Worm (Caenorhabditis elegans) whole organism, L1 larva: ENCODE measurements around the gene F46B6.10.

Experiments
- C16A3.4 ChIP-seq: fragments of 150-350 bp; optimal IDR thresholded peaks from 2 replicates; lab custom pipeline; 2014; ENCODE audit warnings: missing biosample characterization, missing genetic modification characterization
- lin-35 ChIP-seq, 2 experiments: fragments of 150-350 bp; optimal IDR thresholded peaks; 2 replicates each; lab custom pipeline; 2014; ENCODE audit warnings: missing biosample characterization in 2 of 2, missing genetic modification characterization in 2 of 2, missing genetic modification reagents in 2 of 2
- mdl-1 ChIP-seq, 2 experiments: fragments of 150-350 bp; optimal IDR thresholded peaks; 2 replicates each; lab custom pipeline; 2014 to 2017; ENCODE audit warnings: missing biosample characterization in 2 of 2, missing genetic modification characterization in 2 of 2, inconsistent platforms in 1 of 2
- nhr-11 ChIP-seq: fragments of 150-350 bp; optimal IDR thresholded peaks from 2 replicates; lab custom pipeline; 2014; ENCODE audit warnings: missing biosample characterization, missing genetic modification characterization
- nhr-76 ChIP-seq: sonication (generic microtip); optimal IDR thresholded peaks from 2 replicates; lab custom pipeline; 2017; ENCODE audit warnings: missing biosample characterization, missing genetic modification characterization
- pag-3 ChIP-seq: sonication (generic microtip); optimal IDR thresholded peaks from 2 replicates; lab custom pipeline; 2017; ENCODE audit warnings: missing genetic modification characterization, mild to moderate bottlenecking, missing compliant biosample characterization, antibody characterized with exemption, borderline replicate concordance; ENCODE audit not compliant: insufficient read depth
- snpc-4 ChIP-seq: fragments of 150-350 bp; optimal IDR thresholded peaks from 2 replicates; lab custom pipeline; 2014; ENCODE audit warnings: missing biosample characterization, missing genetic modification characterization
- unc-62 ChIP-seq: fragments of 150-350 bp; optimal IDR thresholded peaks from 2 replicates; lab custom pipeline; 2014; ENCODE audit warnings: missing biosample characterization, missing genetic modification reagents, missing genetic modification characterization
- zag-1 ChIP-seq: fragments of 150-350 bp; optimal IDR thresholded peaks from 2 replicates; lab custom pipeline; 2014; ENCODE audit warnings: missing biosample characterization, missing genetic modification characterization
- ztf-11 ChIP-seq, 2 experiments: sonication (generic microtip); optimal IDR thresholded peaks; 2 replicates each; lab custom pipeline; 2016 to 2017; ENCODE audit warnings: missing genetic modification characterization in 2 of 2, missing biosample characterization in 1 of 2, missing compliant biosample characterization in 1 of 2
- ztf-4 ChIP-seq: fragments of 150-350 bp; optimal IDR thresholded peaks from 2 replicates; lab custom pipeline; 2014; ENCODE audit warnings: missing biosample characterization, missing genetic modification characterization

- no peak for TF ChIP-seq unc-62 (GFP tag; lab: Kevin White, UChicago)
- TF ChIP-seq lin-35 (GFP tag; optimal IDR thresholded peaks at IDR 0.05; lab: Kevin White, UChicago) = no peak
- no peak for TF ChIP-seq C16A3.4
- TF ChIP-seq snpc-4 = no peak
- no peak for TF ChIP-seq pag-3 (tag; lab: Kevin White, UChicago)
- no peak for TF ChIP-seq nhr-76
- TF ChIP-seq nhr-11 = no peak
- TF ChIP-seq ztf-11 (tag; optimal IDR thresholded peaks at IDR 0.05; lab: Kevin White, UChicago) = no peak
- TF ChIP-seq mdl-1 (tag; optimal IDR thresholded peaks at IDR 0.05; lab: Kevin White, UChicago) = no peak
- TF ChIP-seq zag-1 = no peak
- no peak for TF ChIP-seq ztf-4 (tag; lab: Kevin White, UChicago)
Observed at ce11 chrV:9843376-9843916, 41.6 kb upstream of the F46B6.10 start, which contains the start of gene sru-8.
